Fruit fly (Drosophila melanogaster) whole organism, prepupa: ENCODE measurements around the gene CG11550.

Experiments
- Blimp-1 ChIP-seq: fragments of 200-800 bp; sonication (Bioruptor generic); optimal IDR thresholded peaks from 3 replicates; lab custom pipeline; 2017; ENCODE audit warnings: missing biosample characterization, missing genetic modification characterization, mild to moderate bottlenecking, moderate library complexity, missing genetic modification reagents
- CG10631 ChIP-seq: fragments of 200-800 bp; sonication (Bioruptor generic); optimal IDR thresholded peaks from 2 replicates; lab custom pipeline; 2016; ENCODE audit warnings: missing biosample characterization, missing genetic modification characterization
- CG10669 ChIP-seq: fragments of 200-800 bp; sonication (Bioruptor generic); optimal IDR thresholded peaks from 3 replicates; lab custom pipeline; 2018; ENCODE audit warnings: missing biosample characterization, mild to moderate bottlenecking, missing genetic modification characterization, moderate library complexity
- CG11294 ChIP-seq: fragments of 200-800 bp; sonication (Bioruptor generic); IDR thresholded peaks from 2 replicates; pipeline ENCODE4 v1.3.6; 2022; ENCODE audit warnings: missing biosample characterization, missing genetic modification characterization
- CG11762 ChIP-seq: fragments of 200-800 bp; sonication (Bioruptor generic); optimal IDR thresholded peaks from 3 replicates; lab custom pipeline; 2016; ENCODE audit warnings: missing biosample characterization, missing genetic modification characterization; ENCODE audit not compliant: insufficient read depth
- CG1621 ChIP-seq: fragments of 200-800 bp; sonication (Bioruptor generic); optimal IDR thresholded peaks from 3 replicates; lab custom pipeline; 2018; ENCODE audit warnings: missing biosample characterization, mild to moderate bottlenecking, missing genetic modification characterization
- CG16779 ChIP-seq: fragments of 200-800 bp; sonication (Bioruptor generic); optimal IDR thresholded peaks from 3 replicates; lab custom pipeline; 2017; ENCODE audit warnings: missing biosample characterization, mild to moderate bottlenecking, missing genetic modification characterization
- CG3032 ChIP-seq: fragments of 200-800 bp; optimal IDR thresholded peaks from 2 replicates; lab custom pipeline; 2019; ENCODE audit warnings: missing biosample characterization, mild to moderate bottlenecking, missing genetic modification characterization, moderate library complexity
- CG32006 ChIP-seq: fragments of 200-800 bp; sonication (Bioruptor generic); optimal IDR thresholded peaks from 3 replicates; lab custom pipeline; 2017; ENCODE audit warnings: missing biosample characterization, mild to moderate bottlenecking, missing genetic modification characterization
- CG34406 ChIP-seq: fragments of 200-800 bp; sonication (Bioruptor generic); optimal IDR thresholded peaks from 3 replicates; lab custom pipeline; 2016; ENCODE audit warnings: missing biosample characterization, missing genetic modification characterization
- CG3919 ChIP-seq: fragments of 200-800 bp; sonication (Bioruptor generic); optimal IDR thresholded peaks from 3 replicates; lab custom pipeline; 2016; ENCODE audit warnings: missing biosample characterization, missing genetic modification characterization
- CG6163 ChIP-seq: fragments of 200-800 bp; sonication (Bioruptor generic); IDR thresholded peaks from 3 replicates; pipeline ENCODE4 v1.3.6; 2022; ENCODE audit warnings: missing biosample characterization, missing genetic modification characterization
- CG6792 ChIP-seq: fragments of 200-800 bp; sonication (Bioruptor generic); optimal IDR thresholded peaks from 3 replicates; lab custom pipeline; 2016; ENCODE audit warnings: missing biosample characterization, missing genetic modification characterization
- CG6808 ChIP-seq: fragments of 200-800 bp; sonication (Bioruptor generic); optimal IDR thresholded peaks from 3 replicates; lab custom pipeline; 2017; ENCODE audit warnings: missing biosample characterization, missing genetic modification characterization, mild to moderate bottlenecking, moderate library complexity, missing genetic modification reagents
- CG6854 ChIP-seq: fragments of 200-800 bp; sonication (Bioruptor generic); optimal IDR thresholded peaks from 2 replicates; lab custom pipeline; 2017; ENCODE audit warnings: missing biosample characterization, mild to moderate bottlenecking, missing genetic modification characterization
- CG7368 ChIP-seq: fragments of 200-800 bp; sonication (Bioruptor generic); optimal IDR thresholded peaks from 3 replicates; lab custom pipeline; 2016; ENCODE audit warnings: missing biosample characterization, missing genetic modification characterization
- CG8319 ChIP-seq: fragments of 200-800 bp; sonication (Bioruptor generic); optimal IDR thresholded peaks from 3 replicates; lab custom pipeline; 2016; ENCODE audit warnings: missing biosample characterization, missing genetic modification characterization
- CG8632 ChIP-seq: fragments of 200-800 bp; sonication (Bioruptor generic); optimal IDR thresholded peaks from 3 replicates; lab custom pipeline; 2016; ENCODE audit warnings: missing biosample characterization, missing genetic modification characterization
- CG9139 ChIP-seq: fragments of 200-800 bp; sonication (Bioruptor generic); optimal IDR thresholded peaks from 3 replicates; lab custom pipeline; 2017; ENCODE audit warnings: missing biosample characterization, mild to moderate bottlenecking, missing genetic modification characterization
- Eip75B ChIP-seq: fragments of 200-800 bp; sonication (Bioruptor generic); optimal IDR thresholded peaks from 3 replicates; lab custom pipeline; 2016; ENCODE audit warnings: missing biosample characterization, missing genetic modification characterization
- Eip78C ChIP-seq: fragments of 200-800 bp; sonication (Bioruptor generic); peaks from one replicate; lab custom pipeline; 2016; ENCODE audit warnings: missing biosample characterization, missing genetic modification characterization
- Eip93F ChIP-seq: fragments of 200-800 bp; sonication (Bioruptor generic); optimal IDR thresholded peaks from 2 replicates; lab custom pipeline; 2016; ENCODE audit warnings: missing biosample characterization, mild to moderate bottlenecking, missing genetic modification characterization
- Ets21C ChIP-seq: fragments of 200-800 bp; sonication (Bioruptor generic); optimal IDR thresholded peaks from 3 replicates; lab custom pipeline; 2016; ENCODE audit warnings: missing biosample characterization, missing genetic modification characterization
- Ets96B ChIP-seq: fragments of 200-800 bp; optimal IDR thresholded peaks from 2 replicates; lab custom pipeline; 2019; ENCODE audit warnings: missing biosample characterization, mild to moderate bottlenecking, missing genetic modification characterization, moderate library complexity
- Gug ChIP-seq: fragments of 200-800 bp; sonication (Bioruptor generic); IDR thresholded peaks from 2 replicates; pipeline ENCODE4 v1.3.6; 2022; ENCODE audit warnings: missing biosample characterization, missing genetic modification characterization
- Hr39 ChIP-seq: fragments of 200-800 bp; sonication (Bioruptor generic); optimal IDR thresholded peaks from 2 replicates; lab custom pipeline; 2016; ENCODE audit warnings: missing biosample characterization, missing genetic modification characterization
- Hr4 ChIP-seq: fragments of 200-800 bp; sonication (Bioruptor generic); optimal IDR thresholded peaks from 3 replicates; lab custom pipeline; 2016; ENCODE audit warnings: missing biosample characterization, missing genetic modification characterization
- Lpt ChIP-seq: fragments of 200-800 bp; sonication (Bioruptor generic); optimal IDR thresholded peaks from 3 replicates; lab custom pipeline; 2016; ENCODE audit warnings: missing biosample characterization, missing genetic modification characterization
- Met ChIP-seq: fragments of 200-800 bp; sonication (Bioruptor generic); optimal IDR thresholded peaks from 3 replicates; lab custom pipeline; 2016; ENCODE audit warnings: missing biosample characterization, missing genetic modification characterization
- Smox ChIP-seq: fragments of 200-800 bp; sonication (Bioruptor generic); optimal IDR thresholded peaks from 3 replicates; lab custom pipeline; 2016; ENCODE audit warnings: missing biosample characterization, missing genetic modification characterization
- Sox102F ChIP-seq: fragments of 200-800 bp; sonication (Bioruptor generic); optimal IDR thresholded peaks from 2 replicates; lab custom pipeline; 2016; ENCODE audit warnings: missing biosample characterization, mild to moderate bottlenecking, missing genetic modification characterization
- Sox14 ChIP-seq: fragments of 200-800 bp; sonication (Bioruptor generic); optimal IDR thresholded peaks from 3 replicates; lab custom pipeline; 2016; ENCODE audit warnings: missing biosample characterization, missing genetic modification characterization
- Sox15 ChIP-seq: fragments of 200-800 bp; sonication (Bioruptor generic); optimal IDR thresholded peaks from 3 replicates; lab custom pipeline; 2016; ENCODE audit warnings: missing biosample characterization, missing genetic modification characterization
- achi ChIP-seq: fragments of 200-800 bp; sonication (Bioruptor generic); optimal IDR thresholded peaks from 3 replicates; lab custom pipeline; 2016; ENCODE audit warnings: missing biosample characterization, missing genetic modification characterization
- acj6 ChIP-seq: fragments of 200-800 bp; sonication (Bioruptor generic); optimal IDR thresholded peaks from 3 replicates; lab custom pipeline; 2016; ENCODE audit warnings: missing biosample characterization, missing genetic modification characterization
- dac ChIP-seq: fragments of 200-800 bp; sonication (Bioruptor generic); optimal IDR thresholded peaks from 2 replicates; lab custom pipeline; 2017; ENCODE audit warnings: missing biosample characterization, mild to moderate bottlenecking, missing genetic modification characterization
- eg ChIP-seq: fragments of 200-800 bp; sonication (Bioruptor generic); IDR thresholded peaks from 3 replicates; pipeline ENCODE4 v1.3.6; 2022; ENCODE audit warnings: missing biosample characterization, missing genetic modification characterization
- fd59A ChIP-seq: fragments of 200-800 bp; sonication (Bioruptor generic); optimal IDR thresholded peaks from 2 replicates; lab custom pipeline; 2017; ENCODE audit warnings: missing biosample characterization, mild to moderate bottlenecking, missing genetic modification characterization, missing genetic modification reagents
- lz ChIP-seq: fragments of 200-800 bp; sonication (Bioruptor generic); optimal IDR thresholded peaks from 3 replicates; lab custom pipeline; 2016; ENCODE audit warnings: missing biosample characterization, missing genetic modification characterization
- pdm3 ChIP-seq: fragments of 200-800 bp; sonication (Bioruptor generic); optimal IDR thresholded peaks from 3 replicates; lab custom pipeline; 2016; ENCODE audit warnings: missing biosample characterization, missing genetic modification characterization
- salr ChIP-seq, 2 experiments: fragments of 200-800 bp; sonication (Bioruptor generic); optimal IDR thresholded peaks; 3 replicates each; lab custom pipeline; 2016 to 2018; ENCODE audit warnings: missing biosample characterization in 2 of 2, missing genetic modification characterization in 2 of 2, mild to moderate bottlenecking in 1 of 2
- ss ChIP-seq, 2 experiments: fragments of 200-800 bp; sonication (Bioruptor generic); optimal IDR thresholded peaks; 2 replicates in 1 of 2; 3 replicates in 1 of 2; lab custom pipeline; 2017 to 2018; ENCODE audit warnings: mild to moderate bottlenecking in 2 of 2, missing biosample characterization in 2 of 2, missing genetic modification characterization in 2 of 2, moderate library complexity in 1 of 2
- svp ChIP-seq: fragments of 200-800 bp; sonication (Bioruptor generic); peaks from one replicate; lab custom pipeline; 2016; ENCODE audit warnings: missing biosample characterization, missing genetic modification characterization
- topi ChIP-seq: fragments of 200-800 bp; sonication (Bioruptor generic); optimal IDR thresholded peaks from 3 replicates; lab custom pipeline; 2016; ENCODE audit warnings: missing biosample characterization, missing genetic modification characterization
- vri ChIP-seq: fragments of 200-800 bp; sonication (Bioruptor generic); optimal IDR thresholded peaks from 3 replicates; lab custom pipeline; 2016; ENCODE audit warnings: missing biosample characterization, mild to moderate bottlenecking, missing genetic modification characterization

Gene CG11550

DNA sequence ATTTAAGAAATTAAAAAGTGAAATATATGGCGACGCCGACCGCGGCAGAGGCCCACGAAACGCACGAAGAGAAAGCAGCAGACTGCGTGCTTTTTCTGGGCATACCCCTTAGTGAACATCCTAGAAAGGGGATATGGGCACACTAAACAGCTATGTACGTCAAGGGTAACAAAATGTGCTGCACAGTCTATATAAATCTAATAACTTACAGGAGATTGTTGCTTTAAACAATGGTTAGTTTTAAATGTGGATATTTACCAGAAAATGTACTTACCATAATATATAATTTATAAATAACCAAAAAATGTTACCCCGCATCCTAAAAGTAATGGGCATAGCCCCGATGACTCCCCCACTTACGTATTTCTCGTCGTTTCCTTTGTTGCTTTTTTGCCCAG lies 38.5 kb upstream of the CG11550 start (continued):
- TF ChIP-seq CG9139 (GFP tag; lab: Kevin White, UChicago) (no peak), Lpt (no peak), Hr39 (GFP tag; lab: Kevin White, UChicago) (peak; percentile 40), Blimp-1 (GFP tag; lab: Kevin White, UChicago) (peak; percentile 40), CG8319 (GFP tag; lab: Kevin White, UChicago) (peak; percentile 44), CG10631 (GFP tag; lab: Kevin White, UChicago) (peak; percentile 35), Sox14 (GFP tag; lab: Kevin White, UChicago) (peak; percentile 26), CG6808 (peak; percentile 27), CG32006 (GFP tag; lab: Kevin White, UChicago) (peak; percentile 45), Ets21C (GFP tag; lab: Kevin White, UChicago) (no peak), Sox102F (GFP tag; lab: Kevin White, UChicago) (peak; percentile 54), CG3919 (GFP tag; lab: Kevin White, UChicago) (peak; percentile 31), topi (GFP tag; lab: Kevin White, UChicago) (peak; percentile 46), CG7368 (GFP tag; lab: Kevin White, UChicago) (no peak), CG10669 (no peak), dac (GFP tag; lab: Kevin White, UChicago) (no peak), Eip78C (GFP tag; lab: Kevin White, UChicago) (peak; percentile 87), svp (GFP tag; lab: Kevin White, UChicago) (peak; percentile 74), Hr4 (GFP tag; lab: Kevin White, UChicago) (peak; percentile 35), Eip75B (peak; percentile 55), achi (GFP tag; lab: Kevin White, UChicago) (peak; percentile 53)

DNA sequence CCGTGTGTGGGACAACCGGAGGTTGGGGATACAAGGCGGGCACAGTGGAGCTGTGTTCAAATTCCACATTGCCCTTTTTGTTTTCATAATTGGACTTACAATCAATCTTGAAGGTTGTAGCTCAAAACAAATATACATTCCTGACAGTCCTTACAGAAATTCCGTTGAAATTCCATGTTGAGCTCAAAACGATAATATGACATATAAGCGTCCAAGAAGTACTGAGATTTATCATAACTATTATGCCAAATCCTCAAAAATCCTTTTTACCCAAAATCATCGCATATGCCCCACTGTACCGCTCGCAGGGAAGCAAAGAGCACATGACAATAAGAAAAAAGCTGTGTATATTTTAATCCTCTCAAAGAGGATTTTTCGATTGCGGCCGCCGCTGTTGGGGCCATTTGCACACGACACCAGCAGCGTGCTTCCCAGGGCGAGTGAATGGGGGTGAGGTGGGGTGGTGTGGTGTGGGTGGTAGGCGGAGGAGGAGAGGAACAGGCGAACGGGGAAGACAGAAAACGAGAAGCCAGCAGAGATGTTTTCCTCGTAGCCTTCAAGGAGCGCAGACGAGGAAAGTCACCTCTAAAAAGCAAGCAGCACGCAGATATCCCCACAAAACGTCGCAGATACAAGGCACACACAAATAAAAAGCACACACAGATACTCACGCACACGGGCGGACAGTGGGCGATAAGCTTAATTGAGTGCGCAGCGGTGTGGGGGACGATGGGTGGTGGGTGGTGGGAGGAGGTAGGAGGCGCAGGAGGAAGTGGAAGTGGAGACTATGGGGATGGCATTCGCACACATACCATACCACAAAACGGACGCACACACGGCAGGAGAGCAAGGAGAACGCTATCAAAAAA lies 37.9 kb upstream of the CG11550 start:
- TF ChIP-seq CG8319 (GFP tag; lab: Kevin White, UChicago) (peak; percentile 63), Eip75B (peak; percentile 84), Eip78C (GFP tag; lab: Kevin White, UChicago) (peak; percentile 95), CG11762 (GFP tag; lab: Kevin White, UChicago) (peak; percentile 71), CG1621 (peak; percentile 79), Ets21C (GFP tag; lab: Kevin White, UChicago) (peak; percentile 84), CG6808 (peak; percentile 79), CG11294 (peak; percentile 45; the same call in 1 of the 2 replicates), CG16779 (tag; lab: Kevin White, UChicago) (peak; percentile 29), CG6792 (peak; percentile 81), CG32006 (GFP tag; lab: Kevin White, UChicago) (peak; percentile 86), Gug (GFP tag; lab: Robert Waterston, UW) (peak; percentile 57; the same call in 1 of the 2 replicates), CG3032 (tag; lab: Kevin White, UChicago) (peak; percentile 84), CG6854 (GFP tag; lab: Kevin White, UChicago) (peak; percentile 39), svp (GFP tag; lab: Kevin White, UChicago) (peak; percentile 91), Smox (GFP tag; lab: Kevin White, UChicago) (peak; percentile 85), eg (peak; percentile 55; the same call in 1 of the 3 replicates), Sox15 (GFP tag; lab: Kevin White, UChicago) (peak; percentile 81), fd59A (GFP tag; lab: Kevin White, UChicago) (peak; percentile 83), ss (GFP tag; optimal IDR thresholded peaks at IDR 0.05; lab: Kevin White, UChicago) (peak; percentile 70 to 82), lz (GFP tag; lab: Kevin White, UChicago) (peak; percentile 86), CG6163 (peak; percentile 70), pdm3 (GFP tag; lab: Kevin White, UChicago) (peak; percentile 87), acj6 (peak; percentile 87), topi (GFP tag; lab: Kevin White, UChicago) (peak; percentile 87), CG34406 (GFP tag; lab: Kevin White, UChicago) (peak; percentile 76), CG10631 (GFP tag; lab: Kevin White, UChicago) (peak; percentile 77), CG8632 (GFP tag; lab: Kevin White, UChicago) (peak; percentile 79), Ets96B (tag; lab: Kevin White, UChicago) (peak; percentile 80), salr (GFP tag; optimal IDR thresholded peaks at IDR 0.05; lab: Kevin White, UChicago) (peak; percentile 51 to 81), Met (GFP tag; lab: Kevin White, UChicago) (peak; percentile 89), CG10669 (peak; percentile 83), Blimp-1 (GFP tag; lab: Kevin White, UChicago) (no peak), vri (GFP tag; lab: Kevin White, UChicago) (peak; percentile 69), Hr39 (GFP tag; lab: Kevin White, UChicago) (peak; percentile 87), Hr4 (GFP tag; lab: Kevin White, UChicago) (peak; percentile 86), CG9139 (GFP tag; lab: Kevin White, UChicago) (peak; percentile 65), Eip93F (GFP tag; lab: Kevin White, UChicago) (no peak)
